Worm (Caenorhabditis elegans) whole organism, L3 larva: ENCODE measurements around the gene T01G5.7.

Experiments
- R02D3.7 ChIP-seq: fragments of 150-350 bp; optimal IDR thresholded peaks from 2 replicates; lab custom pipeline; 2014; ENCODE audit warnings: missing biosample characterization, missing genetic modification characterization
- aly-2 ChIP-seq: fragments of 150-350 bp; optimal IDR thresholded peaks from 2 replicates; lab custom pipeline; 2014; ENCODE audit warnings: missing biosample characterization, missing genetic modification characterization
- ama-1 ChIP-seq: fragments of 150-350 bp; optimal IDR thresholded peaks from 2 replicates; lab custom pipeline; 2018
- ceh-16 ChIP-seq: sonication (generic microtip); optimal IDR thresholded peaks from 2 replicates; lab custom pipeline; 2017; ENCODE audit warnings: missing biosample characterization, missing genetic modification characterization
- ceh-82 ChIP-seq: fragments of 150-350 bp; optimal IDR thresholded peaks from 2 replicates; lab custom pipeline; 2014; ENCODE audit warnings: missing biosample characterization, missing genetic modification characterization
- daf-12 ChIP-seq: fragments of 150-350 bp; optimal IDR thresholded peaks from 2 replicates; lab custom pipeline; 2014; ENCODE audit warnings: missing biosample characterization, missing genetic modification reagents, missing genetic modification characterization
- egl-27 ChIP-seq: sonication (generic microtip); optimal IDR thresholded peaks from 4 replicates; lab custom pipeline; 2017; ENCODE audit warnings: missing biosample characterization, missing genetic modification reagents, missing genetic modification characterization
- egl-5 ChIP-seq: fragments of 150-350 bp; optimal IDR thresholded peaks from 2 replicates; lab custom pipeline; 2017; ENCODE audit warnings: missing biosample characterization, missing genetic modification reagents, missing genetic modification characterization, inconsistent platforms
- elt-1 ChIP-seq: fragments of 150-350 bp; optimal IDR thresholded peaks from 2 replicates; lab custom pipeline; 2014; ENCODE audit warnings: missing biosample characterization, missing genetic modification characterization
- eor-1 ChIP-seq, 2 experiments: fragments of 150-350 bp; optimal IDR thresholded peaks; 2 replicates each; lab custom pipeline; 2014 to 2018; ENCODE audit warnings: missing biosample characterization in 2 of 2, missing genetic modification characterization in 2 of 2
- fos-1 ChIP-seq: fragments of 150-350 bp; optimal IDR thresholded peaks from 2 replicates; lab custom pipeline; 2014; ENCODE audit warnings: missing biosample characterization, missing genetic modification characterization
- jun-1 ChIP-seq: fragments of 150-350 bp; optimal IDR thresholded peaks from 2 replicates; lab custom pipeline; 2014; ENCODE audit warnings: missing biosample characterization, missing genetic modification reagents, missing genetic modification characterization
- lin-15B ChIP-seq: fragments of 150-350 bp; optimal IDR thresholded peaks from 2 replicates; lab custom pipeline; 2014; ENCODE audit warnings: missing biosample characterization, missing genetic modification characterization
- lin-39 ChIP-seq: fragments of 150-350 bp; optimal IDR thresholded peaks from 2 replicates; lab custom pipeline; 2018; ENCODE audit warnings: missing biosample characterization, missing genetic modification reagents, missing genetic modification characterization
- lsy-12 ChIP-seq: sonication (generic microtip); optimal IDR thresholded peaks from 2 replicates; lab custom pipeline; 2016; ENCODE audit warnings: mild to moderate bottlenecking, missing genetic modification characterization, missing compliant biosample characterization
- mdl-1 ChIP-seq: fragments of 150-350 bp; optimal IDR thresholded peaks from 2 replicates; lab custom pipeline; 2014; ENCODE audit warnings: missing biosample characterization, missing genetic modification characterization
- mml-1 ChIP-seq: fragments of 150-350 bp; sonication (generic microtip); optimal IDR thresholded peaks from 3 replicates; lab custom pipeline; 2014; ENCODE audit warnings: missing biosample characterization, missing genetic modification characterization
- nhr-11 ChIP-seq: fragments of 150-350 bp; optimal IDR thresholded peaks from 2 replicates; lab custom pipeline; 2014; ENCODE audit warnings: missing biosample characterization, missing genetic modification characterization
- nhr-12 ChIP-seq: fragments of 150-350 bp; optimal IDR thresholded peaks from 2 replicates; lab custom pipeline; 2014; ENCODE audit warnings: missing biosample characterization, missing genetic modification characterization
- nhr-23 ChIP-seq: fragments of 150-350 bp; optimal IDR thresholded peaks from 2 replicates; lab custom pipeline; 2014; ENCODE audit warnings: missing biosample characterization, missing genetic modification reagents, missing genetic modification characterization
- nhr-25 ChIP-seq: sonication (generic microtip); optimal IDR thresholded peaks from 2 replicates; lab custom pipeline; 2017; ENCODE audit warnings: missing biosample characterization, missing genetic modification characterization
- nhr-28 ChIP-seq: fragments of 150-350 bp; optimal IDR thresholded peaks from 2 replicates; lab custom pipeline; 2014; ENCODE audit warnings: missing biosample characterization, missing genetic modification characterization
- nhr-43 ChIP-seq: sonication (generic microtip); optimal IDR thresholded peaks from 2 replicates; lab custom pipeline; 2016; ENCODE audit warnings: mild to moderate bottlenecking, missing genetic modification characterization, missing compliant biosample characterization; ENCODE audit not compliant: poor library complexity, severe bottlenecking
- nhr-67 ChIP-seq: fragments of 150-350 bp; optimal IDR thresholded peaks from 2 replicates; lab custom pipeline; 2014; ENCODE audit warnings: missing biosample characterization, missing genetic modification characterization
- nhr-77 ChIP-seq: fragments of 150-350 bp; optimal IDR thresholded peaks from 2 replicates; lab custom pipeline; 2014; ENCODE audit warnings: missing biosample characterization, missing genetic modification characterization
- pha-4 ChIP-seq: fragments of 150-350 bp; optimal IDR thresholded peaks from 2 replicates; lab custom pipeline; 2014; ENCODE audit warnings: missing biosample characterization, missing genetic modification reagents, missing genetic modification characterization
- pqm-1 ChIP-seq: fragments of 150-350 bp; optimal IDR thresholded peaks from 2 replicates; lab custom pipeline; 2017; ENCODE audit warnings: missing biosample characterization, missing genetic modification characterization, inconsistent platforms
- sea-2 ChIP-seq: fragments of 150-350 bp; sonication (generic microtip); optimal IDR thresholded peaks from 4 replicates; lab custom pipeline; 2014; ENCODE audit warnings: missing biosample characterization, missing genetic modification reagents, missing genetic modification characterization
- skn-1 ChIP-seq: fragments of 150-350 bp; optimal IDR thresholded peaks from 2 replicates; lab custom pipeline; 2014; ENCODE audit warnings: missing biosample characterization, missing genetic modification characterization
- snpc-4 ChIP-seq: fragments of 150-350 bp; optimal IDR thresholded peaks from 2 replicates; lab custom pipeline; 2014; ENCODE audit warnings: missing biosample characterization, missing genetic modification characterization
- unc-39 ChIP-seq: sonication (generic microtip); optimal IDR thresholded peaks from 4 replicates; lab custom pipeline; 2017; ENCODE audit warnings: missing biosample characterization, missing genetic modification characterization
- unc-62 ChIP-seq: fragments of 150-350 bp; sonication (generic microtip); optimal IDR thresholded peaks from 4 replicates; lab custom pipeline; 2014; ENCODE audit warnings: missing biosample characterization, missing genetic modification reagents, missing genetic modification characterization
- ztf-4 ChIP-seq: fragments of 150-350 bp; optimal IDR thresholded peaks from 2 replicates; lab custom pipeline; 2014; ENCODE audit warnings: missing biosample characterization, missing genetic modification characterization

Gene T01G5.7

DNA sequence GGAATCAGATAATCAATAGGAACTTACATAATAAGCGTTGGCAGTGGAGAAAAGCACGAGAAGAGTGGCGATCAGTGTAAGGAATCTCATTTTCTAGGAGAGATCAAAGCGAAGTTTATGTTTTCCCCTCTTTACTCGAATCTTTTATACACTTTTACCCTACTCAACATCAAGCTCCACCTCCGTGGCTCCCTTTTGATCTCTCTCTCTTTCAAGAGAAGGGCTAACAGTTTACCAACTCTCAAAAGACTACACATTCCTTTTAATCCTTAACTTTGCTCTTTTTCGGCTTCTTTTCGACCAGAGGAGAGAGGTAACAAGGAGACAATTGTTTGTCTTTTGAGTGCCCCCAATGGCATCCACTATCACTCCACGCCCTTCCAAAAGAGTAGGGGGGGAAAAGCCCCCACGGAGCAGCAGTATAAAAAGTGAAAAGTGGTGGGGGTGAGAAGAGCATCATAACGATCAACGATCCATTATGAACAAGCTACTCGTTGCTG, 24.5 kb upstream of the T01G5.7 start, which contains the start of the genes C01G10.15 and C01G10.6:
TSS of gene C01G10.15 (minus strand) at position 101 of the 500 bp plus-strand sequence.
TSS of gene C01G10.6 (plus strand) at position 450 of the 500 bp plus-strand sequence.
- peak; percentile 27 for TF ChIP-seq pha-4 (tag; lab: Kevin White, UChicago)
- TF ChIP-seq unc-39 (tag; lab: Kevin White, UChicago) = no peak
- no peak for TF ChIP-seq ztf-4 (tag; lab: Kevin White, UChicago)

DNA sequence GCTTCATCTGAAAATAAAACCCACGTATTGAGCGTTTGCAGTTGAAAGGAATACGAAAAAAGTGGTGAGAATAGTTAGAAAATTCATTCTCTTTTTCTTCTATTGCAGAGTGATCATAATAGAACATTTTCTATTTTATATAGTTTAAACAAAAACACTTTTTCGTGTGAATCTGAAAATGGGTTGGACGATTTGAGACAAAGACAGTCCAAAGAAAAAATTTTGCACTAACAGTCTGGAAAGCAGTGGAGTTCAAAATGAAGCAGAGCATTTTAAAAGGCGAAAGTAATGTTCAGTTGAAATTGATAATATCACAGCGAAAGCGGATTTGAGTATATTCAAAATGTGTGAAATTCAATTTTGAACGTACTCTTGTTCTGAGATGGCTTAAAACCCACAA, 23.1 kb upstream of the T01G5.7 start, which contains the start of gene C01G10.18:
TSS of gene C01G10.18 (minus strand) at position 101 of the 400 bp plus-strand sequence.
- TF ChIP-seq elt-1 (tag; lab: Kevin White, UChicago) = no peak

DNA sequence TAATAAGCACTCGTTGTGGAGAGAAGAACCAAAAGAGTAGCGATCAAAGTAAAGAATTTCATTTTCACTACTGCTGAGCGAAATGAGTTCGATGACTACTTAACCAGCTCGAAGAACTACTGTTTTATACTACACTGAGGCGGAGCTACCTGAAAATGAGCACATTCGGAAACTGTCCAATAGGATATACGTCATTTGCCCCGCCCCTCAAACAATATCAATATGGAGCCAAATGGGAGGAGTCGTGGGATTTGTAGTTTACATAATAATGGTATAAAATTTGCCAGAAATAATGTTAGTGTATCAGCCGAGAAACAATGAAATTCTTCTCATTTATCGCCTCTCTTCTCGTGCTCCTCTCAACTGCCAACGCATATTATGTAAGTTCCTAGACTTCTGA, 22.3 kb upstream of the T01G5.7 start, which contains the start of the genes C01G10.5 and C01G10.4:
TSS of gene C01G10.5 (minus strand) at position 101 of the 400 bp plus-strand sequence.
TSS of gene C01G10.4 (plus strand) at position 303 of the 400 bp plus-strand sequence.
- no peak for TF ChIP-seq fos-1 (tag; lab: Kevin White, UChicago)

DNA sequence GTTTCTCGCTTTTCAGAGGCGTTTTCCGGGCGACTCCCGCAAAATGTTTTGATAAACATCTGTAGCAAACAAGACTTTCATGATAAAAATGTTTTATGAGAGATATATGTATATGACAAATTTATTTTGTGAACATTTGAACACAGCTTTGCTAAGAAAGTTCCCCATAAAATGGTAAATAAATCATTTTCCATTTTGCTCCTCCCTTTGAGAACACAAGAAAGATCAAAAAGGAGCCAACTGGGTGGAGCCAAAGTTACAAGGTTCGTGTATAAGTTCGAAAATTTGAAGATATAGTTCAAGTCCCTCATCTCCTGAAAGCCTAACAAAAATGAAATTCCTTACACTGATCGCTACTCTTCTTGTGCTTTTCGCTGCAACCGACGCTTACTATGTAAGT, 21.3 kb upstream of the T01G5.7 start, which contains the start of gene C01G10.17:
TSS of gene C01G10.17 (plus strand) at position 301 of the 400 bp plus-strand sequence.
- no peak for TF ChIP-seq fos-1 (tag; lab: Kevin White, UChicago)
- no peak for TF ChIP-seq ceh-82 (tag; lab: Kevin White, UChicago)
- no peak for TF ChIP-seq nhr-23
- TF ChIP-seq nhr-28 (tag; lab: Kevin White, UChicago) = no peak
- no peak for TF ChIP-seq lin-39 (tag; lab: Kevin White, UChicago)
- TF ChIP-seq sea-2 (GFP tag; lab: Kevin White, UChicago) = no peak
- no peak for TF ChIP-seq pha-4 (tag; lab: Kevin White, UChicago)
- no peak for TF ChIP-seq nhr-67 (tag; lab: Kevin White, UChicago)
- TF ChIP-seq unc-62 (GFP tag; lab: Kevin White, UChicago) = no peak
- no peak for TF ChIP-seq egl-27 (tag; lab: Kevin White, UChicago)
- no peak for TF ChIP-seq eor-1 (tag; optimal IDR thresholded peaks at IDR 0.05; lab: Kevin White, UChicago)
- TF ChIP-seq ztf-4 (tag; lab: Kevin White, UChicago) = no peak
- no peak for TF ChIP-seq aly-2 (tag; lab: Kevin White, UChicago)
- TF ChIP-seq daf-12 = no peak
- TF ChIP-seq ama-1 = no peak
- TF ChIP-seq skn-1 (tag; lab: Kevin White, UChicago) = no peak
- TF ChIP-seq egl-5 (tag; lab: Kevin White, UChicago) = no peak
- TF ChIP-seq nhr-12 (tag; lab: Kevin White, UChicago) = no peak

DNA sequence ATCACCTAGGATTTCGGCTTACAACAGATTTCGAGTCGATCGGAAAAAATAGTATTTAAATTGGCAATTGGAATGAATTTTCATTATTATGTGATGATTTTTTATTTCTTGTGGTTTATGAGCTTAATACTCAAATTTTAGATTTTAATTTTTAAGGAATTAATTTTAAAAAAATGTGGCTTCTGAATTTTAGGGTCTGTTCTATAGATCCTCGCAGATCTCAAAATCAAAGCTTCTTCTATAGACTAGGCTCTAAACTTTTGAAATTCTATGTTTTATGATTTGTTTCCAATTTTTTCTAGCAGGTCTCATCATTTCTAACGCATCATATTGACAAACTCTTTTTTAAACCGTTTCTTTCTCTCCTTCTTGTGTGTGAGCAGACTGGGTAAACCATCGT, 19.1 kb upstream of the T01G5.7 start, which contains the start of gene txt-12:
TSS of gene txt-12 (plus strand) at position 301 of the 400 bp plus-strand sequence.
- TF ChIP-seq snpc-4 (tag; lab: Kevin White, UChicago) (no peak), elt-1 (tag; lab: Kevin White, UChicago) (no peak), ama-1 (no peak), pha-4 (tag; lab: Kevin White, UChicago) (peak; percentile 77)
- TF ChIP-seq, all 47 proteins: peak for 1

DNA sequence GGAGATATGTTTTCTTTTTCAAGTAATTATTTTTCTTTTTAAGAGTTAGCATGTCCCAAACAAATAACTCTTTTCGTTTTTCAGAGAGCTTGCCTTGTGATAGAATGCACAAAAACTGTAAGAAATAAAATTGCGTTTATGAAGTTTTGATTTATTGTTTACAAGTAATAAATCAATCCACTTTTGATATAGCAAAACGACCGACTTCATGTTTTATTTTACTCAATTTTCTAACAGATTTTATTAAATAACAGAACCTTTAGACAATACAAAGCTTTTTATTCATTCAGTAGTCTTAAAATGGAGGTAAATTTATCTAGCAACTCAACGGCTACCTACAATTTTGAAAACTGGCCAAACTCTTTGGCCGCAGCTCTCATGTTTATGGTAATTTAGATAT, 17.0 kb upstream of the T01G5.7 start, which contains the start of gene srx-78:
TSS of gene srx-78 (plus strand) at position 301 of the 400 bp plus-strand sequence.
- TF ChIP-seq lin-39 (tag; lab: Kevin White, UChicago) (no peak), nhr-43 (no peak), nhr-28 (tag; lab: Kevin White, UChicago) (no peak), mml-1 (tag; lab: Kevin White, UChicago) (no peak), nhr-77 (tag; lab: Kevin White, UChicago) (no peak), fos-1 (tag; lab: Kevin White, UChicago) (no peak), jun-1 (tag; lab: Kevin White, UChicago) (no peak), sea-2 (GFP tag; lab: Kevin White, UChicago) (no peak)

DNA sequence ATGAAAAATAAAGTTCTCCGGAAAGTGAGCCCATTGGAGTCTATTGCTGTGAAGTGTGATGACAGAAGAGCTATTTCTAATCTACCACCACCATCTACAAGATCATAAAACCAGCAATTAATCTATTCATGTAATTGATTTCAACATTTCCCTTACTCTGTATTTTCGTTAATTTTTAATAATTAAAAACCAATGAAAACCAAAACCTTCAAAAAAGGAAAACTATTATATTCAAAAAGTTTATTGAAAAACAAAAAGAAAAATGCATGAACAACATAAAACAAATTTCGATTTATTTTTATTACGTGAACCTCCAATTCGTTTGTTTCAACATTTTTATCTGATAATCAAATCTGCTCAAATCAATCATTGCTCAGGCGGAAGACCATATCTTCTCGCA, 12.3 kb upstream of the T01G5.7 start, which contains the start of gene C01G10.1:
TSS of gene C01G10.1 (plus strand) at position 301 of the 400 bp plus-strand sequence.
- no peak for TF ChIP-seq ceh-16 (tag; lab: Kevin White, UChicago)
- no peak for TF ChIP-seq nhr-11 (tag; lab: Kevin White, UChicago)
- no peak for TF ChIP-seq nhr-25 (tag; lab: Kevin White, UChicago)
- TF ChIP-seq jun-1 (tag; lab: Kevin White, UChicago) = no peak
- TF ChIP-seq ceh-82 (tag; lab: Kevin White, UChicago) = no peak
- TF ChIP-seq lsy-12 (tag; lab: Kevin White, UChicago) = no peak
- no peak for TF ChIP-seq lin-15B (tag; lab: Kevin White, UChicago)
- TF ChIP-seq R02D3.7 (tag; lab: Kevin White, UChicago) = no peak
- no peak for TF ChIP-seq fos-1 (tag; lab: Kevin White, UChicago)
- TF ChIP-seq mdl-1 (tag; lab: Kevin White, UChicago) = no peak
- TF ChIP-seq pha-4 (tag; lab: Kevin White, UChicago) = no peak
- TF ChIP-seq daf-12 = no peak
- TF ChIP-seq nhr-28 (tag; lab: Kevin White, UChicago) = no peak
- TF ChIP-seq eor-1 (tag; optimal IDR thresholded peaks at IDR 0.05; lab: Kevin White, UChicago) = no peak
- no peak for TF ChIP-seq pqm-1 (tag; lab: Kevin White, UChicago)
- TF ChIP-seq nhr-12 (tag; lab: Kevin White, UChicago) = no peak
- no peak for TF ChIP-seq ztf-4 (tag; lab: Kevin White, UChicago)
